Worm (Caenorhabditis elegans) whole organism, L3 larva: ENCODE data around the gene Y39G8B.2.

Experiments used
- R02D3.7 ChIP-seq: fragments of 150-350 bp; optimal IDR thresholded peaks from 2 replicates; lab custom pipeline; 2014; ENCODE audit warnings: missing biosample characterization, missing genetic modification characterization
- ZK546.5 ChIP-seq: sonication (generic microtip); optimal IDR thresholded peaks from 2 replicates; lab custom pipeline; 2017; ENCODE audit warnings: missing biosample characterization, missing genetic modification characterization
- aly-2 ChIP-seq: fragments of 150-350 bp; optimal IDR thresholded peaks from 2 replicates; lab custom pipeline; 2014; ENCODE audit warnings: missing biosample characterization, missing genetic modification characterization
- ama-1 ChIP-seq: fragments of 150-350 bp; optimal IDR thresholded peaks from 2 replicates; lab custom pipeline; 2018
- ceh-28 ChIP-seq: fragments of 150-350 bp; optimal IDR thresholded peaks from 2 replicates; lab custom pipeline; 2014; ENCODE audit warnings: missing biosample characterization, missing genetic modification reagents, missing genetic modification characterization
- ceh-82 ChIP-seq: fragments of 150-350 bp; optimal IDR thresholded peaks from 2 replicates; lab custom pipeline; 2014; ENCODE audit warnings: missing biosample characterization, missing genetic modification characterization
- ceh-9 ChIP-seq: sonication (generic microtip); optimal IDR thresholded peaks from 2 replicates; lab custom pipeline; 2018; ENCODE audit warnings: missing biosample characterization, missing genetic modification characterization
- daf-12 ChIP-seq: fragments of 150-350 bp; optimal IDR thresholded peaks from 2 replicates; lab custom pipeline; 2014; ENCODE audit warnings: missing biosample characterization, missing genetic modification reagents, missing genetic modification characterization
- egl-27 ChIP-seq: sonication (generic microtip); optimal IDR thresholded peaks from 4 replicates; lab custom pipeline; 2017; ENCODE audit warnings: missing biosample characterization, missing genetic modification reagents, missing genetic modification characterization
- egl-5 ChIP-seq: fragments of 150-350 bp; optimal IDR thresholded peaks from 2 replicates; lab custom pipeline; 2017; ENCODE audit warnings: missing biosample characterization, missing genetic modification reagents, missing genetic modification characterization, inconsistent platforms
- elt-1 ChIP-seq: fragments of 150-350 bp; optimal IDR thresholded peaks from 2 replicates; lab custom pipeline; 2014; ENCODE audit warnings: missing biosample characterization, missing genetic modification characterization
- elt-3 ChIP-seq, 3 experiments: fragments of 150-350 bp in 1 of 3; sonication (generic microtip) in 2 of 3; optimal IDR thresholded peaks; 2 replicates in 2 of 3; 4 replicates in 1 of 3; lab custom pipeline; 2014 to 2017; ENCODE audit warnings: missing biosample characterization in 3 of 3, missing genetic modification characterization in 3 of 3
- eor-1 ChIP-seq, 2 experiments: fragments of 150-350 bp; optimal IDR thresholded peaks; 2 replicates each; lab custom pipeline; 2014 to 2018; ENCODE audit warnings: missing biosample characterization in 2 of 2, missing genetic modification characterization in 2 of 2
- fkh-10 ChIP-seq: sonication (generic microtip); optimal IDR thresholded peaks from 2 replicates; lab custom pipeline; 2017; ENCODE audit warnings: missing biosample characterization, missing genetic modification reagents, missing genetic modification characterization
- fkh-2 ChIP-seq: fragments of 150-350 bp; optimal IDR thresholded peaks from 2 replicates; lab custom pipeline; 2014; ENCODE audit warnings: missing biosample characterization, missing genetic modification reagents, missing genetic modification characterization
- fos-1 ChIP-seq: fragments of 150-350 bp; optimal IDR thresholded peaks from 2 replicates; lab custom pipeline; 2014; ENCODE audit warnings: missing biosample characterization, missing genetic modification characterization
- hmg-11 ChIP-seq: sonication (generic microtip); optimal IDR thresholded peaks from 2 replicates; lab custom pipeline; 2016; ENCODE audit warnings: missing genetic modification characterization, missing compliant biosample characterization
- jun-1 ChIP-seq: fragments of 150-350 bp; optimal IDR thresholded peaks from 2 replicates; lab custom pipeline; 2014; ENCODE audit warnings: missing biosample characterization, missing genetic modification reagents, missing genetic modification characterization
- lin-15B ChIP-seq: fragments of 150-350 bp; optimal IDR thresholded peaks from 2 replicates; lab custom pipeline; 2014; ENCODE audit warnings: missing biosample characterization, missing genetic modification characterization
- lin-39 ChIP-seq: fragments of 150-350 bp; optimal IDR thresholded peaks from 2 replicates; lab custom pipeline; 2018; ENCODE audit warnings: missing biosample characterization, missing genetic modification reagents, missing genetic modification characterization
- mdl-1 ChIP-seq: fragments of 150-350 bp; optimal IDR thresholded peaks from 2 replicates; lab custom pipeline; 2014; ENCODE audit warnings: missing biosample characterization, missing genetic modification characterization
- mml-1 ChIP-seq: fragments of 150-350 bp; sonication (generic microtip); optimal IDR thresholded peaks from 3 replicates; lab custom pipeline; 2014; ENCODE audit warnings: missing biosample characterization, missing genetic modification characterization
- nfya-1 ChIP-seq: sonication (generic microtip); optimal IDR thresholded peaks from 2 replicates; lab custom pipeline; 2017; ENCODE audit warnings: missing genetic modification characterization, mild to moderate bottlenecking, missing compliant biosample characterization, antibody characterized with exemption, moderate library complexity; ENCODE audit not compliant: insufficient read depth
- nhr-12 ChIP-seq: fragments of 150-350 bp; optimal IDR thresholded peaks from 2 replicates; lab custom pipeline; 2014; ENCODE audit warnings: missing biosample characterization, missing genetic modification characterization
- nhr-23 ChIP-seq: fragments of 150-350 bp; optimal IDR thresholded peaks from 2 replicates; lab custom pipeline; 2014; ENCODE audit warnings: missing biosample characterization, missing genetic modification reagents, missing genetic modification characterization
- nhr-237 ChIP-seq: fragments of 150-350 bp; optimal IDR thresholded peaks from 2 replicates; lab custom pipeline; 2014; ENCODE audit warnings: missing biosample characterization, missing genetic modification characterization
- nhr-25 ChIP-seq: sonication (generic microtip); optimal IDR thresholded peaks from 2 replicates; lab custom pipeline; 2017; ENCODE audit warnings: missing biosample characterization, missing genetic modification characterization
- nhr-28 ChIP-seq: fragments of 150-350 bp; optimal IDR thresholded peaks from 2 replicates; lab custom pipeline; 2014; ENCODE audit warnings: missing biosample characterization, missing genetic modification characterization
- nhr-67 ChIP-seq: fragments of 150-350 bp; optimal IDR thresholded peaks from 2 replicates; lab custom pipeline; 2014; ENCODE audit warnings: missing biosample characterization, missing genetic modification characterization
- nhr-77 ChIP-seq: fragments of 150-350 bp; optimal IDR thresholded peaks from 2 replicates; lab custom pipeline; 2014; ENCODE audit warnings: missing biosample characterization, missing genetic modification characterization
- pha-4 ChIP-seq: fragments of 150-350 bp; optimal IDR thresholded peaks from 2 replicates; lab custom pipeline; 2014; ENCODE audit warnings: missing biosample characterization, missing genetic modification reagents, missing genetic modification characterization
- pqm-1 ChIP-seq: fragments of 150-350 bp; optimal IDR thresholded peaks from 2 replicates; lab custom pipeline; 2017; ENCODE audit warnings: missing biosample characterization, missing genetic modification characterization, inconsistent platforms
- skn-1 ChIP-seq: fragments of 150-350 bp; optimal IDR thresholded peaks from 2 replicates; lab custom pipeline; 2014; ENCODE audit warnings: missing biosample characterization, missing genetic modification characterization
- snpc-4 ChIP-seq: fragments of 150-350 bp; optimal IDR thresholded peaks from 2 replicates; lab custom pipeline; 2014; ENCODE audit warnings: missing biosample characterization, missing genetic modification characterization
- tbx-2 ChIP-seq: sonication (generic microtip); optimal IDR thresholded peaks from 2 replicates; lab custom pipeline; 2016; ENCODE audit warnings: mild to moderate bottlenecking, missing genetic modification characterization, missing compliant biosample characterization
- unc-39 ChIP-seq: sonication (generic microtip); optimal IDR thresholded peaks from 4 replicates; lab custom pipeline; 2017; ENCODE audit warnings: missing biosample characterization, missing genetic modification characterization
- zag-1 ChIP-seq: fragments of 150-350 bp; optimal IDR thresholded peaks from 2 replicates; lab custom pipeline; 2014; ENCODE audit warnings: missing biosample characterization, missing genetic modification characterization
- ztf-11 ChIP-seq: fragments of 150-350 bp; optimal IDR thresholded peaks from 2 replicates; lab custom pipeline; 2014; ENCODE audit warnings: missing biosample characterization, missing genetic modification characterization
- ztf-4 ChIP-seq: fragments of 150-350 bp; optimal IDR thresholded peaks from 2 replicates; lab custom pipeline; 2014; ENCODE audit warnings: missing biosample characterization, missing genetic modification characterization

Gene Y39G8B.2

DNA sequence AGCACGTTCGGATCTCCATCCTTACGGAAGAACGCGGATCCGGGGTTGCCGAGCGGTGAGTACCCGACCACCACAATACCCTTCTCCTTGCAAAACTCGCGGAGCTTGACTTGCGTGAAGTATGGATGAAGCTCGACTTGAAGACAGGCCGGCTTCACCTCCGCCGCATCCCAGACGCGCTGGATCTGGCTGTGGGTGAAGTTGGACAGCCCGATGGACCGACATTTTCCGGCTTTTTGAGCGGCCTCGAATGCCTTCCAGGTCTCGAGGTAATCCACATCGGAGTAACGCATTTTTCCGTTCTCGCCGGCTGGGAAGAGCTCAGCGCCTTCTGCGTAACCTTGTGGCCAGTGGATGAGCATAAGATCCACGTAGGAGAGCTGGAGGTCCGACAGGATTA is 3.8 kb downstream of the Y39G8B.2 start:
- TF ChIP-seq ama-1 (lab: Kevin White, UChicago): no peak
- TF ChIP-seq ceh-82 (tag; lab: Kevin White, UChicago): no peak
- no peak for TF ChIP-seq eor-1 (tag; optimal IDR thresholded peaks at IDR 0.05; lab: Kevin White, UChicago)
- TF ChIP-seq zag-1 (tag; lab: Kevin White, UChicago): no peak
- no peak for TF ChIP-seq egl-5 (tag; lab: Kevin White, UChicago)
- TF ChIP-seq fos-1 (tag; lab: Kevin White, UChicago): no peak
- TF ChIP-seq lin-39 (tag; lab: Kevin White, UChicago): no peak
- no peak for TF ChIP-seq hmg-11 (tag; lab: Kevin White, UChicago)
- TF ChIP-seq elt-3 (tag; optimal IDR thresholded peaks at IDR 0.05; lab: Kevin White, UChicago): no peak
- no peak for TF ChIP-seq lin-15B (tag; lab: Kevin White, UChicago)
- TF ChIP-seq nhr-237 (tag; lab: Kevin White, UChicago): no peak
- no peak for TF ChIP-seq pha-4 (tag; lab: Kevin White, UChicago)
- no peak for TF ChIP-seq egl-27 (tag; lab: Kevin White, UChicago)

DNA sequence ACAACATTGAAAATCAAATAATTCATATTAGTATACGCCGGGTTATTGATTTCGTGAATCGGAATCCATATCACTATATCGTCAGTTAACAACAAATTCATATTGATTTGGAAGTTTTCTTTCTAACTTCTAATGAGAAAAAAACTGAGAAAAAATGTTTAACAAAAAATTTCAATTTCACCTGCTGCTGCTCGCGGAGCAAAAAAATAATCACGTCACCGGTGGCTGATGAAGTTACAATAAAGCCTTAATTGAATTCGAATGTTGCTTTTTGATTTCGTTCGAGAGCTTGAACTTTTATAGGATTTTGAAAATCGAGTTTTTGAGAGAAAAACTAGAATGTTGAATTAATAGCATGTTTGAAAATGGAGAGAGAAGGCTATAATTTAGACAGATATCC is 7.0 kb downstream of the Y39G8B.2 start, which contains the start of gene sre-43:
Gene sre-43, minus strand, starts transcription at position 101 of the 400 bp plus-strand sequence.
- TF ChIP-seq lin-15B (tag; lab: Kevin White, UChicago) (no peak), mdl-1 (no peak), pqm-1 (tag; lab: Kevin White, UChicago) (no peak), mml-1 (tag; lab: Kevin White, UChicago) (no peak), ztf-11 (no peak), ZK546.5 (no peak), R02D3.7 (tag; lab: Kevin White, UChicago) (no peak), daf-12 (tag; lab: Kevin White, UChicago) (no peak), tbx-2 (tag; lab: Kevin White, UChicago) (no peak), elt-1 (tag; lab: Kevin White, UChicago) (no peak), fos-1 (tag; lab: Kevin White, UChicago) (no peak), fkh-10 (GFP tag; lab: Kevin White, UChicago) (no peak), elt-3 (tag; optimal IDR thresholded peaks at IDR 0.05; lab: Kevin White, UChicago) (no peak), egl-5 (tag; lab: Kevin White, UChicago) (no peak), nhr-237 (tag; lab: Kevin White, UChicago) (no peak), ceh-82 (tag; lab: Kevin White, UChicago) (no peak), jun-1 (tag; lab: Kevin White, UChicago) (no peak), egl-27 (tag; lab: Kevin White, UChicago) (no peak)
- TF ChIP-seq, all 47 proteins: peak for 0

DNA sequence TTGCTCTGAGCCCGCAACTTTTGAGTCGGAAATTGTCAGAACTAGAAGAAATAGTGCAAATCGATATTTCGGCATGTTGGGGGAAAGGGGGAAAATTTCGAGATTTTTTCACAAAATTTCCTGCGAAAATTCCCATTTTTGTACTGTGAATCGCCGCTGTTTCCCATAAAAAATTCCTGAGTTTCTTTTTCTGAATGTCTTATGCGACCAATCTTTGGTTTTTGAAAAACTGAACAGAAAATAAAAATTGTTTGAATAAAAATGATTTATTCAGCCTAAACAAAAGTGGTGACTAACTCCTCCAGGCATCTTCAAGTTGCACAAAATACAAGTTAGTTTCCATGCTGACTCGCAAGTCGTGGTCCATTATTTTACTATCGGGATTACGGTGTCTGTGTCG is 9.8 kb downstream of the Y39G8B.2 start, which contains the start of gene W07G1.7:
Gene W07G1.7, minus strand, starts transcription at position 101 of the 400 bp plus-strand sequence.
- TF ChIP-seq snpc-4 (tag; lab: Kevin White, UChicago) (no peak), ceh-9 (tag; lab: Kevin White, UChicago) (no peak), ceh-28 (tag; lab: Kevin White, UChicago) (no peak), ZK546.5 (no peak), fkh-2 (tag; lab: Kevin White, UChicago) (no peak), mml-1 (tag; lab: Kevin White, UChicago) (no peak)

DNA sequence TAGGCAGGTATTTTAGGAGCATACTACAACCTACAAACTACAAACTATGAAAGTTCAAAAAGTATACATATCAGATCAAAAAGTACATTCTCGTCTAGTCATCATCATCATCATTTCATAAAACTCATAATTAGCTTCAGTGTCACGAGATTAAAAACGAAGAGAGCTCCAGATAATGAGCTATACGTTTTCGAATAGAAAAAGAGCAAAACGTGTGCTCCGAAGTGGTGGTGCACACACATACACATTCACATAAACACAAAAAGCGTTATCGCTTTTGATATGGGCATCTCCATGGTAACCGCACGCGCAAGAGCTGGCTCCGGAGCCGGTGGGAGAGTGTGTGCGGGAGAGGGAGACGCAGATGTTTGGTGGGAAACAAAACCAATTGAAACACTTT is 11.7 kb downstream of the Y39G8B.2 start:
- TF ChIP-seq nhr-25 (tag; lab: Kevin White, UChicago) (no peak), nhr-23 (tag; lab: Kevin White, UChicago) (no peak), aly-2 (no peak), unc-39 (tag; lab: Kevin White, UChicago) (no peak), pha-4 (tag; lab: Kevin White, UChicago) (no peak), mdl-1 (no peak), tbx-2 (tag; lab: Kevin White, UChicago) (no peak), eor-1 (tag; optimal IDR thresholded peaks at IDR 0.05; lab: Kevin White, UChicago) (no peak), zag-1 (tag; lab: Kevin White, UChicago) (no peak), nhr-67 (tag; lab: Kevin White, UChicago) (no peak), ZK546.5 (no peak), snpc-4 (tag; lab: Kevin White, UChicago) (no peak), ceh-82 (tag; lab: Kevin White, UChicago) (no peak), elt-1 (tag; lab: Kevin White, UChicago) (no peak)

DNA sequence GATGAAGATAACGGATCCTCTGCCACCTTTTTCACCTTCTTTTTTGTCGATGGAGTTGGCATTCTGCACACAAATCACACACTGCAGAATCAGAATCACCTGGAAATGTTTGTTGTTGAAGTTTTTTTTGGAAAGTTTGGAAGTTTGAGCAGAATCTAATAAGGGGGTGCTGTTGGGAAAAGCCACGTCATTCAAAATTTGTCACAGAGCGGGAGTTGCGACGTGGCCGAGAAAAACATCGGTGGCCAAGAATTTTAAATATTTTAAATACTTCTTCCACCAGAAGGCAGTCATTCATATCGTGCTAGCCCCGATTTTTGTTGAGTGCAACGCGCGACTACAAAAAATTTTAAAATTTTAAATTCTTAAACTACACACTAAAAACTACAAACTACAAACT is 13.7 kb downstream of the Y39G8B.2 start, which contains the start of gene rpi-1:
Gene rpi-1, minus strand, starts transcription at position 101 of the 400 bp plus-strand sequence.
- no peak for TF ChIP-seq nhr-25 (tag; lab: Kevin White, UChicago)
- TF ChIP-seq ztf-4 (tag; lab: Kevin White, UChicago): no peak
- no peak for TF ChIP-seq mdl-1
- TF ChIP-seq skn-1 (tag; lab: Kevin White, UChicago): no peak
- TF ChIP-seq nhr-12: no peak
- TF ChIP-seq nhr-67 (tag; lab: Kevin White, UChicago): no peak
- TF ChIP-seq ZK546.5: no peak
- no peak for TF ChIP-seq jun-1 (tag; lab: Kevin White, UChicago)
- TF ChIP-seq nfya-1 (tag; lab: Kevin White, UChicago): no peak
- TF ChIP-seq ama-1 (lab: Kevin White, UChicago): no peak
- no peak for TF ChIP-seq lin-39 (tag; lab: Kevin White, UChicago)
- no peak for TF ChIP-seq nhr-28 (tag; lab: Kevin White, UChicago)
- no peak for TF ChIP-seq nhr-237 (tag; lab: Kevin White, UChicago)
- no peak for TF ChIP-seq nhr-77 (tag; lab: Kevin White, UChicago)
- no peak for TF ChIP-seq pha-4 (tag; lab: Kevin White, UChicago)
- no peak for TF ChIP-seq ceh-9 (tag; lab: Kevin White, UChicago)
